Fruit fly (Drosophila melanogaster): ENCODE measurements around the gene CG6299.
A peak's percentile ranks its signal among the peaks of the same experiment; 100 is the strongest.

DNA sequence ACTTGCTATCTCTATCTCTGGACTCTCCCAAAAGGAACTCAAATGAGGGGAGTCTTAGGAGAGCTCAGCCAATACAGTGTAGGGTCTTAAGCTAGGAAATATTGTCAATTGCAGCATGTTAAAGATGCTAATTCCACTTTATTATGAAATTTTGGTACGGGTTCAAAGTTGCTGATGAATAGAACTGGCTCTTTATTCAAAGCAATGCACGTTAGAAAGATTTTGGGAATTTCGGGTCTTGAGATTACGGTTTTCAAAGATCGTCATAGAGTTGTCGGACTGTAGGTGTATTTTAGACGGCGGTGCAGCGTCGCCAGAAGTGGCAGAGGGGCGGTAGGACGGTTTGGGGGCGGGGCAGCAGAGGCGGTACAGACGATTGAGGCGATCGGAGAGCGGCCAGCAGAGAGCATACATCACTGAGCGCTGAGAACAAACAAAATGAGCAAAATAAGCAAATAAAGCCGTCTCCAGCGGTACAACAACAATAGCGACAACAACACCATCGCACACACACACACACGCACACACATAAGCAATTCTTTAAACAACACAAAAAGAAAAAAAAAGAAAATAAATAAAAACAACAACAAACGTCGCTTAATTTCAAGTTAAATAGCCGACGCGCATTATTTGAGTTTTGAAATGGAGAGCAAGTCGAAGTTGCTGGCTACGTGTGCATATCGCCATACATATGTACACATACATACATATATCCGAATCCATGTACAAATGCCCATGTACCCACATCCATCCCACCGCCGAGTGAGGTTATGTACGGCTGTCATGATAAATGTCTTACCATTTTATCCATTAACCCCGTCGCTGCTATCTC is 35.1 kb downstream of the CG6299 start:
- TF ChIP-seq CG12768 (GFP tag; optimal IDR thresholded peaks at IDR 0.05) = no peak
- no peak for TF ChIP-seq kay (GFP tag; ENCODE audit: borderline replicate concordance)
- peak; percentile 30 for TF ChIP-seq Hr96 (GFP tag; optimal IDR thresholded peaks at IDR 0.05)
